Fruit fly (Drosophila melanogaster) whole organism, embryonic: ENCODE results near the gene Polr2D.

Experiments
- CG10431 ChIP-seq: fragments of 200-800 bp; sonication (Bioruptor generic); optimal IDR thresholded peaks from 3 replicates; lab custom pipeline; 2018; ENCODE audit warnings: missing biosample characterization, mild to moderate bottlenecking, missing genetic modification characterization
- CG10654 ChIP-seq: fragments of 200-800 bp; sonication (Bioruptor generic); optimal IDR thresholded peaks from 2 replicates; lab custom pipeline; 2016; ENCODE audit warnings: missing biosample characterization, missing genetic modification characterization
- CG10959 ChIP-seq: fragments of 200-800 bp; sonication (Bioruptor generic); IDR thresholded peaks from 2 replicates; pipeline ENCODE4 v1.3.6; 2022; ENCODE audit warnings: missing biosample characterization, missing genetic modification characterization
- CG12299 ChIP-seq: fragments of 200-800 bp; sonication (Bioruptor generic); optimal IDR thresholded peaks from 2 replicates; lab custom pipeline; 2018; ENCODE audit warnings: missing biosample characterization, mild to moderate bottlenecking, missing genetic modification characterization
- CG1603 ChIP-seq: fragments of 200-800 bp; sonication (Bioruptor generic); optimal IDR thresholded peaks from 2 replicates; lab custom pipeline; 2019; ENCODE audit warnings: missing biosample characterization, mild to moderate bottlenecking, missing genetic modification characterization, moderate library complexity
- CG2202 ChIP-seq: fragments of 200-800 bp; sonication (Bioruptor generic); optimal IDR thresholded peaks from 2 replicates; lab custom pipeline; 2018; ENCODE audit warnings: missing biosample characterization, mild to moderate bottlenecking, missing genetic modification characterization
- CG3065 ChIP-seq: fragments of 200-800 bp; sonication (Bioruptor generic); optimal IDR thresholded peaks from 2 replicates; lab custom pipeline; 2016; ENCODE audit warnings: missing biosample characterization, missing genetic modification characterization
- CG31441 ChIP-seq: fragments of 200-800 bp; sonication (Bioruptor generic); IDR thresholded peaks from 2 replicates; pipeline ENCODE4 v1.3.6; 2022; ENCODE audit warnings: missing biosample characterization, missing genetic modification characterization
- CG4854 ChIP-seq: fragments of 200-800 bp; sonication (Bioruptor generic); optimal IDR thresholded peaks from 2 replicates; lab custom pipeline; 2016; ENCODE audit warnings: missing biosample characterization, missing genetic modification characterization, inconsistent platforms
- CG7357 ChIP-seq: fragments of 200-800 bp; sonication (Bioruptor generic); IDR thresholded peaks from 3 replicates; pipeline ENCODE4 v1.3.6; 2022; ENCODE audit warnings: missing biosample characterization, missing genetic modification characterization
- CG8924 ChIP-seq: fragments of 200-800 bp; optimal IDR thresholded peaks from 3 replicates; lab custom pipeline; 2019; ENCODE audit warnings: missing biosample characterization, mild to moderate bottlenecking, missing genetic modification characterization, moderate library complexity
- Elba2 ChIP-seq: fragments of 200-800 bp; sonication (Bioruptor generic); optimal IDR thresholded peaks from 3 replicates; lab custom pipeline; 2016; ENCODE audit warnings: missing biosample characterization, missing genetic modification characterization
- Fer2 ChIP-seq: fragments of 200-800 bp; sonication (Bioruptor generic); optimal IDR thresholded peaks from 2 replicates; lab custom pipeline; 2018; ENCODE audit warnings: missing biosample characterization, mild to moderate bottlenecking, missing genetic modification characterization, moderate library complexity
- HLH54F ChIP-seq: fragments of 200-800 bp; sonication (Bioruptor generic); optimal IDR thresholded peaks from 3 replicates; lab custom pipeline; 2016; ENCODE audit warnings: missing biosample characterization, missing genetic modification characterization
- Kr ChIP-seq: fragments of 200-800 bp; sonication (Bioruptor generic); optimal IDR thresholded peaks from 2 replicates; lab custom pipeline; 2017; ENCODE audit warnings: missing biosample characterization, mild to moderate bottlenecking, missing genetic modification characterization
- Lim3 ChIP-seq: fragments of 200-800 bp; sonication (Bioruptor generic); IDR thresholded peaks from 2 replicates; pipeline ENCODE4 v1.3.6; 2022; ENCODE audit warnings: missing biosample characterization, missing genetic modification characterization
- Mes4 ChIP-seq: fragments of 200-800 bp; sonication (Bioruptor generic); optimal IDR thresholded peaks from 2 replicates; lab custom pipeline; 2016; ENCODE audit warnings: missing biosample characterization, missing genetic modification characterization
- Mrtf ChIP-seq: fragments of 200-800 bp; sonication (Bioruptor generic); IDR thresholded peaks from 3 replicates; pipeline ENCODE4 v1.3.6; 2022; ENCODE audit warnings: missing biosample characterization, missing genetic modification characterization
- Nf-YB ChIP-seq: fragments of 200-800 bp; sonication (Bioruptor generic); optimal IDR thresholded peaks from 3 replicates; lab custom pipeline; 2019; ENCODE audit warnings: missing biosample characterization, mild to moderate bottlenecking, missing genetic modification characterization, moderate library complexity
- Rx ChIP-seq: fragments of 200-800 bp; sonication (Bioruptor generic); IDR thresholded peaks from 2 replicates; pipeline ENCODE4 v1.3.6; 2022; ENCODE audit warnings: missing biosample characterization, missing genetic modification characterization
- Scr ChIP-seq: fragments of 200-800 bp; sonication (Bioruptor generic); IDR thresholded peaks from 2 replicates; pipeline ENCODE4 v1.3.6; 2022; ENCODE audit warnings: missing biosample characterization, missing genetic modification characterization; ENCODE audit not compliant: partially characterized antibody
- Sin3A ChIP-seq: fragments of >200 bp; optimal IDR thresholded peaks from 2 replicates; lab custom pipeline; 2018
- Sox100B ChIP-seq: fragments of 200-800 bp; sonication (Bioruptor generic); optimal IDR thresholded peaks from 3 replicates; lab custom pipeline; 2018; ENCODE audit warnings: missing biosample characterization, mild to moderate bottlenecking, missing genetic modification characterization
- Stat92E ChIP-seq, 3 experiments: fragments of >200 bp in 2 of 3; fragments of 200-800 bp in 1 of 3; sonication (Bioruptor generic) in 1 of 3; optimal IDR thresholded peaks; 2 replicates each; lab custom pipeline; 2017 to 2019; ENCODE audit warnings: missing biosample characterization in 3 of 3, missing genetic modification characterization in 3 of 3, mild to moderate bottlenecking in 1 of 3, moderate library complexity in 1 of 3
- Vsx1 ChIP-seq: fragments of 200-800 bp; sonication (Bioruptor generic); optimal IDR thresholded peaks from 2 replicates; lab custom pipeline; 2017; ENCODE audit warnings: missing biosample characterization, mild to moderate bottlenecking, missing genetic modification characterization, missing genetic modification reagents
- Xbp1 ChIP-seq: fragments of 200-800 bp; sonication (Bioruptor generic); optimal IDR thresholded peaks from 3 replicates; lab custom pipeline; 2016; ENCODE audit warnings: missing biosample characterization, mild to moderate bottlenecking, missing genetic modification characterization
- ap ChIP-seq: fragments of 200-800 bp; sonication (Bioruptor generic); IDR thresholded peaks from 2 replicates; pipeline ENCODE4 v1.3.6; 2022; ENCODE audit warnings: missing biosample characterization, missing genetic modification characterization
- ara ChIP-seq: fragments of 200-800 bp; sonication (Bioruptor generic); IDR thresholded peaks from 2 replicates; pipeline ENCODE4 v1.3.6; 2022; ENCODE audit warnings: missing biosample characterization, missing genetic modification characterization
- ase ChIP-seq: fragments of 200-800 bp; sonication (Bioruptor generic); IDR thresholded peaks from 3 replicates; pipeline ENCODE4 v1.3.6; 2022; ENCODE audit warnings: missing biosample characterization, missing genetic modification characterization
- ash1 ChIP-seq: fragments of 200-800 bp; sonication (Bioruptor generic); optimal IDR thresholded peaks from 2 replicates; lab custom pipeline; 2018; ENCODE audit warnings: missing biosample characterization, mild to moderate bottlenecking, missing genetic modification characterization
- bowl ChIP-seq: fragments of 200-800 bp; sonication (Bioruptor generic); IDR thresholded peaks from 2 replicates; pipeline ENCODE4 v1.3.6; 2022; ENCODE audit warnings: missing biosample characterization, missing genetic modification characterization
- btn ChIP-seq: fragments of 200-800 bp; sonication (Bioruptor generic); optimal IDR thresholded peaks from 2 replicates; lab custom pipeline; 2016; ENCODE audit warnings: missing biosample characterization, missing genetic modification characterization
- dmrt99B ChIP-seq: fragments of 200-800 bp; sonication (Bioruptor generic); optimal IDR thresholded peaks from 2 replicates; lab custom pipeline; 2018; ENCODE audit warnings: missing biosample characterization, mild to moderate bottlenecking, missing genetic modification characterization, moderate library complexity
- en ChIP-seq: fragments of 200-800 bp; sonication (Bioruptor generic); optimal IDR thresholded peaks from 2 replicates; lab custom pipeline; 2016; ENCODE audit warnings: missing biosample characterization, missing genetic modification characterization
- grn ChIP-seq: fragments of 200-800 bp; sonication (Bioruptor generic); optimal IDR thresholded peaks from 3 replicates; lab custom pipeline; 2017; ENCODE audit warnings: missing biosample characterization, missing genetic modification characterization
- ken ChIP-seq: fragments of 200-800 bp; sonication (Bioruptor generic); IDR thresholded peaks from 3 replicates; pipeline ENCODE4 v1.3.6; 2022; ENCODE audit warnings: missing biosample characterization, missing genetic modification characterization
- lbe ChIP-seq: fragments of 200-800 bp; sonication (Bioruptor generic); optimal IDR thresholded peaks from 2 replicates; lab custom pipeline; 2016; ENCODE audit warnings: missing biosample characterization, mild to moderate bottlenecking, missing genetic modification characterization
- lilli ChIP-seq: fragments of 200-800 bp; sonication (Bioruptor generic); optimal IDR thresholded peaks from 3 replicates; lab custom pipeline; 2016; ENCODE audit warnings: missing biosample characterization, missing genetic modification characterization
- nmo ChIP-seq: fragments of 200-800 bp; sonication (Bioruptor generic); optimal IDR thresholded peaks from 2 replicates; lab custom pipeline; 2018; ENCODE audit warnings: missing biosample characterization, mild to moderate bottlenecking, missing genetic modification characterization, moderate library complexity
- p53 ChIP-seq: fragments of 200-800 bp; sonication (Bioruptor generic); optimal IDR thresholded peaks from 2 replicates; lab custom pipeline; 2016; ENCODE audit warnings: missing biosample characterization, missing genetic modification characterization
- pan ChIP-seq, 4 experiments: fragments of >200 bp in 3 of 4; fragments of 200-800 bp in 1 of 4; sonication (Bioruptor generic) in 1 of 4; optimal IDR thresholded peaks in 3 of 4; IDR thresholded peaks in 1 of 4; 2 replicates each; pipeline versions ENCODE4 v1.3.6 to Lab custom; 2017 to 2022; ENCODE audit warnings: missing biosample characterization in 2 of 4, missing genetic modification characterization in 2 of 4, mixed read lengths in 1 of 4
- peb ChIP-seq: fragments of 200-800 bp; sonication (Bioruptor generic); IDR thresholded peaks from 2 replicates; pipeline ENCODE4 v1.3.6; 2022; ENCODE audit warnings: missing biosample characterization, missing genetic modification characterization
- phol ChIP-seq: fragments of 200-800 bp; sonication (Bioruptor generic); optimal IDR thresholded peaks from 3 replicates; lab custom pipeline; 2018; ENCODE audit warnings: missing biosample characterization, mild to moderate bottlenecking, missing genetic modification characterization, moderate library complexity
- pita ChIP-seq: fragments of 200-800 bp; sonication (Bioruptor generic); optimal IDR thresholded peaks from 2 replicates; lab custom pipeline; 2017; ENCODE audit warnings: missing biosample characterization, mild to moderate bottlenecking, missing genetic modification characterization
- rib ChIP-seq: fragments of 200-800 bp; sonication (Bioruptor generic); IDR thresholded peaks from 2 replicates; pipeline ENCODE4 v1.3.6; 2022; ENCODE audit warnings: missing biosample characterization, missing genetic modification characterization
- sens-2 ChIP-seq: fragments of 200-800 bp; sonication (Bioruptor generic); IDR thresholded peaks from 2 replicates; pipeline ENCODE4 v1.3.6; 2022; ENCODE audit warnings: missing biosample characterization, missing genetic modification characterization
- sima ChIP-seq: fragments of 200-800 bp; sonication (Bioruptor generic); optimal IDR thresholded peaks from 2 replicates; lab custom pipeline; 2016; ENCODE audit warnings: missing biosample characterization, missing genetic modification characterization
- stwl ChIP-seq: fragments of 200-800 bp; sonication (Bioruptor generic); optimal IDR thresholded peaks from 3 replicates; lab custom pipeline; 2018; ENCODE audit warnings: missing biosample characterization, mild to moderate bottlenecking, missing genetic modification characterization, moderate library complexity
- tio ChIP-seq: fragments of 200-800 bp; sonication (Bioruptor generic); optimal IDR thresholded peaks from 2 replicates; lab custom pipeline; 2017; ENCODE audit warnings: missing biosample characterization, missing genetic modification characterization, inconsistent platforms
- tna ChIP-seq: fragments of 200-800 bp; sonication (Bioruptor generic); IDR thresholded peaks from 2 replicates; pipeline ENCODE4 v1.3.6; 2022; ENCODE audit warnings: missing biosample characterization, missing genetic modification characterization; ENCODE audit not compliant: partially characterized antibody

Gene Polr2D

DNA sequence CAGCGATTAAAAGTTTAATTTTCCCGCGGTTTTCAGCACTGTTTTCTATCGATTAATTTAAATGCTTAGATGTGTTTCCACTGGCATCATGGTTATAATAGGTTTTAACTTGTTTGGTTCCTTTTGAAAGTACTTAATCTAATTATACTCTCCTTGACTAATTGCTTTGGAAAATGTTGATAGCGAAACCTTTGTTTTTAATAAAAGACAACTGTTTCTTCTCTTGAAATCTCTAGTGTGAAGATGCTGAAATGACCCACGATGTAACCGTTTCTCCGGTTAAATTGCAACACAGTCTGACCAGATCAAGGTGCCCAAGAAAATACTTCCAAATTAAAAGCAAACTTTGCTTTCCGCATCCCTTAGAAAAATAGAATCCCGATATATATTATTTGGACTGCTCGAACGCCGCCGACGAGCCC is 43.6 kb upstream of the Polr2D start, which contains the start of gene Dlc90F (continued):
- TF ChIP-seq Sin3A, result peak; percentile 99
- TF ChIP-seq Sox100B, result no peak
- peak; percentile 91 for TF ChIP-seq nmo (GFP tag; lab: Kevin White, UChicago)
- peak; percentile 75 for TF ChIP-seq CG1603 (tag; lab: Kevin White, UChicago)
- peak; percentile 18 for TF ChIP-seq CG2202 (tag; lab: Kevin White, UChicago)
- TF ChIP-seq CG10959 (GFP tag; lab: Robert Waterston, UW), result peak; percentile 52; the same call in 1 of the 2 replicates
- peak; percentile 67 for TF ChIP-seq CG8924 (tag; lab: Kevin White, UChicago)
- TF ChIP-seq dmrt99B, result peak; percentile 71
- TF ChIP-seq CG10431, result peak; percentile 34
- TF ChIP-seq Fer2 (tag; lab: Kevin White, UChicago), result peak; percentile 34
- TF ChIP-seq Lim3 (GFP tag; lab: Robert Waterston, UW), result peak; percentile 53; the same call in 1 of the 2 replicates
- TF ChIP-seq Stat92E (GFP tag; optimal IDR thresholded peaks at IDR 0.05; lab: Kevin White, UChicago), result no peak
- peak; percentile 39 for TF ChIP-seq CG4854 (GFP tag; lab: Kevin White, UChicago)
- TF ChIP-seq CG7357 (GFP tag; lab: Robert Waterston, UW), result peak; percentile 100
- TF ChIP-seq stwl (tag; lab: Kevin White, UChicago), result peak; percentile 87
- peak; percentile 62; the same call in 1 of the 2 replicates for TF ChIP-seq Rx (GFP tag; lab: Robert Waterston, UW)
- TF ChIP-seq pita (GFP tag; lab: Kevin White, UChicago), result no peak
- peak; percentile 60 for TF ChIP-seq ap
- peak; percentile 21 for TF ChIP-seq en (GFP tag; lab: Kevin White, UChicago)
- no peak for TF ChIP-seq bowl (GFP tag; lab: Robert Waterston, UW)
- peak; percentile 66; the same call in 1 of the 2 replicates for TF ChIP-seq ara (GFP tag; lab: Robert Waterston, UW)
- no peak for TF ChIP-seq Vsx1 (GFP tag; lab: Kevin White, UChicago)
- TF ChIP-seq Mes4 (GFP tag; lab: Kevin White, UChicago), result peak; percentile 81
- peak; percentile 47; the same call in 1 of the 2 replicates for TF ChIP-seq rib (GFP tag; lab: Robert Waterston, UW)
- TF ChIP-seq tna (GFP tag; lab: Robert Waterston, UW), result no peak
- TF ChIP-seq Mrtf, result peak; percentile 82
- no peak for TF ChIP-seq grn (GFP tag; lab: Kevin White, UChicago)
- no peak for TF ChIP-seq pan (optimal IDR thresholded peaks at IDR 0.05; lab: Kevin White, UChicago)
- peak in 1 of 2 experiments; percentile 81 for TF ChIP-seq pan (GFP tag; optimal IDR thresholded peaks at IDR 0.05 in 1 of 2, IDR thresholded peaks at IDR 0.05 in 1 of 2)
- TF ChIP-seq ken, result peak; percentile 86
- peak; percentile 65 for TF ChIP-seq CG10654 (GFP tag; lab: Kevin White, UChicago)
- no peak for TF ChIP-seq Kr (GFP tag; lab: Kevin White, UChicago)
- peak; percentile 82 for TF ChIP-seq Xbp1 (GFP tag; lab: Kevin White, UChicago)
- TF ChIP-seq sens-2 (GFP tag; lab: Robert Waterston, UW), result peak; percentile 53
- TF ChIP-seq Elba2 (GFP tag; lab: Kevin White, UChicago), result peak; percentile 61
- peak; percentile 54; the same call in 1 of the 2 replicates for TF ChIP-seq peb (GFP tag; lab: Robert Waterston, UW)
- TF ChIP-seq Scr (GFP tag; lab: Robert Waterston, UW), result peak; percentile 69
- peak; percentile 46 for TF ChIP-seq sima (GFP tag; lab: Kevin White, UChicago)
- peak; percentile 68 for TF ChIP-seq p53
- TF ChIP-seq ase (GFP tag; lab: Robert Waterston, UW), result peak; percentile 65; the same call in 2 of the 3 replicates
- peak; percentile 75 for TF ChIP-seq CG31441 (GFP tag; lab: Robert Waterston, UW)
- peak; percentile 1 for TF ChIP-seq CG3065 (GFP tag; lab: Kevin White, UChicago)
- TF ChIP-seq Nf-YB, result peak; percentile 59
- TF ChIP-seq phol (tag; lab: Kevin White, UChicago), result peak; percentile 85
- no peak for TF ChIP-seq ash1 (GFP tag; lab: Kevin White, UChicago)
- TF ChIP-seq CG12299, result peak; percentile 25
- peak; percentile 81 for TF ChIP-seq HLH54F (GFP tag; lab: Kevin White, UChicago)
- peak; percentile 86 for TF ChIP-seq tio
- peak; percentile 22 for TF ChIP-seq btn (GFP tag; lab: Kevin White, UChicago)
- TF ChIP-seq lbe (GFP tag; lab: Kevin White, UChicago), result peak; percentile 40
- TF ChIP-seq lilli, result peak; percentile 83
